Fruit fly (Drosophila melanogaster): ENCODE data around the gene pins.

The pins gene

dm6 chr3R:27604636-27605443 is 22.2 kb downstream of the pins start (continued):
- TF ChIP-seq crp (GFP tag; optimal IDR thresholded peaks at IDR 0.05) (no peak), Bdp1 (GFP tag; optimal IDR thresholded peaks at IDR 0.05) (no peak), ken (GFP tag; IDR thresholded peaks at IDR 0.05) (no peak), ssp (GFP tag; IDR thresholded peaks at IDR 0.05) (no peak), dati (GFP tag; IDR thresholded peaks at IDR 0.05) (peak; percentile 16; the same call in 1 of the 2 replicates), sug (tag; optimal IDR thresholded peaks at IDR 0.05) (no peak), CG8290 (GFP tag; optimal IDR thresholded peaks at IDR 0.05) (no peak), CG8290 (tag; optimal IDR thresholded peaks at IDR 0.05) (no peak), tin (GFP tag; optimal IDR thresholded peaks at IDR 0.05) (no peak), CG10431 (GFP tag; optimal IDR thresholded peaks at IDR 0.05) (no peak), CG17912 (GFP tag; optimal IDR thresholded peaks at IDR 0.05) (no peak), crol (GFP tag; IDR thresholded peaks at IDR 0.05) (no peak), CG7963 (GFP tag; IDR thresholded peaks at IDR 0.05; ENCODE audit: partially characterized antibody) (no peak), CG1603 (tag; optimal IDR thresholded peaks at IDR 0.05) (no peak), grn (GFP tag; optimal IDR thresholded peaks at IDR 0.05) (no peak), CG3281 (GFP tag; optimal IDR thresholded peaks at IDR 0.05) (peak; percentile 1), C15 (GFP tag; IDR thresholded peaks at IDR 0.05) (no peak), rib (GFP tag; IDR thresholded peaks at IDR 0.05) (no peak), CG7987 (GFP tag; optimal IDR thresholded peaks at IDR 0.05) (no peak), nom (GFP tag; optimal IDR thresholded peaks at IDR 0.05) (no peak), tll (GFP tag; optimal IDR thresholded peaks at IDR 0.05) (no peak), caup (GFP tag; optimal IDR thresholded peaks at IDR 0.05; ENCODE audit: severe bottlenecking) (no peak), Blimp-1 (GFP tag; optimal IDR thresholded peaks at IDR 0.05) (peak; percentile 21), ERR (GFP tag; optimal IDR thresholded peaks at IDR 0.05) (no peak), CG16779 (GFP tag; IDR thresholded peaks at IDR 0.05) (no peak), CG10543 (GFP tag; optimal IDR thresholded peaks at IDR 0.05) (no peak), CG9437 (GFP tag; optimal IDR thresholded peaks at IDR 0.05) (peak; percentile 38), CG12071 (GFP tag; optimal IDR thresholded peaks at IDR 0.05) (no peak), CG18011 (GFP tag; optimal IDR thresholded peaks at IDR 0.05) (no peak), CG10267 (tag; optimal IDR thresholded peaks at IDR 0.05) (peak; percentile 37), CG11695 (GFP tag; IDR thresholded peaks at IDR 0.05) (0 out of 3 replicates have a peak, but pooled peaks have one; percentile 17), CG14710 (tag; optimal IDR thresholded peaks at IDR 0.05) (peak; percentile 8), Side (GFP tag; optimal IDR thresholded peaks at IDR 0.05) (no peak), CG33557 (GFP tag; optimal IDR thresholded peaks at IDR 0.05) (no peak), NC2α (GFP tag; optimal IDR thresholded peaks at IDR 0.05) (no peak), CG11247 (GFP tag; IDR thresholded peaks at IDR 0.05) (no peak), row (GFP tag; IDR thresholded peaks at IDR 0.05) (peak; percentile 37; the same call in 2 of the 3 replicates), mirr (GFP tag; optimal IDR thresholded peaks at IDR 0.05) (no peak), CG7839 (tag; optimal IDR thresholded peaks at IDR 0.05) (peak; percentile 56), gem (tag; optimal IDR thresholded peaks at IDR 0.05) (peak; percentile 58), ham (GFP tag; IDR thresholded peaks at IDR 0.05) (no peak), ato (GFP tag; IDR thresholded peaks at IDR 0.05; ENCODE audit: partially characterized antibody) (no peak), YL-1 (GFP tag; optimal IDR thresholded peaks at IDR 0.05) (no peak), Lim3 (GFP tag; IDR thresholded peaks at IDR 0.05) (no peak), lab (GFP tag; optimal IDR thresholded peaks at IDR 0.05) (peak; percentile 31), CG31441 (GFP tag; IDR thresholded peaks at IDR 0.05) (peak; percentile 69), CG7271 (tag; optimal IDR thresholded peaks at IDR 0.05) (no peak), nmo (GFP tag; optimal IDR thresholded peaks at IDR 0.05) (peak; percentile 60), CG11696 (GFP tag; IDR thresholded peaks at IDR 0.05) (peak; percentile 84)

All from whole organism, embryonic.